Worm (Caenorhabditis elegans): ENCODE measurements around the gene srz-38.

DNA sequence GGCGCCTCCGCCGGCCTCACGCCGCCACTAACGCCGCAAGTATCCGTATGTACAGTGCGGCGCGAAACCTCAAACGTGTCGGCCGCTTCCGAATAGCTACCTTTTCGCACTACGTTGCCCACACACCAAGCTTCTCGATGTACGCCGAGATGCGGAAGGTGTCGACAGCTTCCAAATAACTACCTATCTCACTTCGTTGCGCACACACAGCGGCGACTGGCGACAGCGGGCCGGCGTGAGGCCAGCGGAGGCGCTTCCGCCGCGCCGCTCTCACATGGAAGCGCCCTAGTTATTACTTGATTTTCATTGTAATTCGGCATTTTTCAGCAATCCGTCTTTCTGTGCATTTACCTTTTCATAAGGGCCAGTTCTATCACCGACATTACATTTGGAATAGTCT is 4.6 kb upstream of the srz-38 start:
- TF ChIP-seq nhr-77 (tag; optimal IDR thresholded peaks at IDR 0.05) (no peak), fkh-2 (tag; optimal IDR thresholded peaks at IDR 0.05) (no peak), lin-39 (tag; optimal IDR thresholded peaks at IDR 0.05) (no peak), egl-27 (tag; optimal IDR thresholded peaks at IDR 0.05) (no peak), snpc-4 (tag; optimal IDR thresholded peaks at IDR 0.05) (no peak), pha-4 (tag; optimal IDR thresholded peaks at IDR 0.05) (no peak), pqm-1 (tag; optimal IDR thresholded peaks at IDR 0.05) (no peak), aly-2 (tag; optimal IDR thresholded peaks at IDR 0.05) (no peak), nhr-25 (tag; optimal IDR thresholded peaks at IDR 0.05) (no peak), ama-1 (optimal IDR thresholded peaks at IDR 0.05) (no peak), ceh-16 (tag; optimal IDR thresholded peaks at IDR 0.05) (no peak), ztf-11 (tag; optimal IDR thresholded peaks at IDR 0.05) (no peak), lin-15B (tag; optimal IDR thresholded peaks at IDR 0.05) (no peak), unc-62 (GFP tag; optimal IDR thresholded peaks at IDR 0.05) (no peak)
